Fruit fly (Drosophila melanogaster) whole organism, embryonic: ENCODE measurements around the gene CG42671.

ENCODE experiments used
- ATbp ChIP-seq: fragments of 200-800 bp; sonication (Bioruptor generic); optimal IDR thresholded peaks from 2 replicates; lab custom pipeline; 2017; ENCODE audit warnings: missing biosample characterization, mild to moderate bottlenecking, missing genetic modification characterization, missing genetic modification reagents
- Ada2b ChIP-seq: fragments of 200-800 bp; sonication (Bioruptor generic); IDR thresholded peaks from 2 replicates; pipeline ENCODE4 v1.3.6; 2022; ENCODE audit warnings: missing biosample characterization, missing genetic modification characterization
- Aef1 ChIP-seq: fragments of 200-800 bp; sonication (Bioruptor generic); IDR thresholded peaks from 3 replicates; pipeline ENCODE4 v1.3.6; 2022; ENCODE audit warnings: missing biosample characterization, missing genetic modification characterization
- Atf3 ChIP-seq: fragments of 200-800 bp; sonication (Bioruptor generic); optimal IDR thresholded peaks from 3 replicates; lab custom pipeline; 2016; ENCODE audit warnings: missing biosample characterization, missing genetic modification characterization
- B-H1 ChIP-seq: fragments of 200-800 bp; sonication (Bioruptor generic); IDR thresholded peaks from 3 replicates; pipeline ENCODE4 v1.3.6; 2022; ENCODE audit warnings: missing biosample characterization, missing genetic modification characterization
- BtbVII ChIP-seq: fragments of 200-800 bp; sonication (Bioruptor generic); optimal IDR thresholded peaks from 3 replicates; lab custom pipeline; 2017; ENCODE audit warnings: missing biosample characterization, mild to moderate bottlenecking, missing genetic modification characterization
- CG14965 ChIP-seq: fragments of 200-800 bp; sonication (Bioruptor generic); optimal IDR thresholded peaks from 2 replicates; lab custom pipeline; 2016; ENCODE audit warnings: missing biosample characterization, missing genetic modification characterization, borderline replicate concordance
- CG3065 ChIP-seq: fragments of 200-800 bp; sonication (Bioruptor generic); optimal IDR thresholded peaks from 2 replicates; lab custom pipeline; 2016; ENCODE audit warnings: missing biosample characterization, missing genetic modification characterization
- CG4360 ChIP-seq: fragments of 200-800 bp; sonication (Bioruptor generic); IDR thresholded peaks from 2 replicates; pipeline ENCODE4 v1.3.6; 2022; ENCODE audit warnings: missing biosample characterization, missing genetic modification characterization
- CG4854 ChIP-seq: fragments of 200-800 bp; sonication (Bioruptor generic); optimal IDR thresholded peaks from 2 replicates; lab custom pipeline; 2016; ENCODE audit warnings: missing biosample characterization, missing genetic modification characterization, inconsistent platforms
- CG8089 ChIP-seq: fragments of 200-800 bp; sonication (Bioruptor generic); optimal IDR thresholded peaks from 3 replicates; lab custom pipeline; 2016; ENCODE audit warnings: missing biosample characterization, missing genetic modification characterization
- CG8388 ChIP-seq: fragments of 200-800 bp; sonication (Bioruptor generic); optimal IDR thresholded peaks from 2 replicates; lab custom pipeline; 2019; ENCODE audit warnings: missing biosample characterization, mild to moderate bottlenecking, missing genetic modification characterization, moderate library complexity
- CG8478 ChIP-seq: fragments of >200 bp; optimal IDR thresholded peaks from 2 replicates; lab custom pipeline; 2018
- CG9609 ChIP-seq: fragments of 200-800 bp; sonication (Bioruptor generic); optimal IDR thresholded peaks from 3 replicates; lab custom pipeline; 2016; ENCODE audit warnings: missing biosample characterization, missing genetic modification characterization
- CG9876 ChIP-seq: fragments of 200-800 bp; sonication (Bioruptor generic); optimal IDR thresholded peaks from 2 replicates; lab custom pipeline; 2016; ENCODE audit warnings: missing biosample characterization, missing genetic modification characterization
- Dek ChIP-seq: fragments of 200-800 bp; sonication (Bioruptor generic); optimal IDR thresholded peaks from 3 replicates; lab custom pipeline; 2019; ENCODE audit warnings: missing biosample characterization, mild to moderate bottlenecking, missing genetic modification characterization, moderate library complexity
- Ets65A ChIP-seq: fragments of 200-800 bp; sonication (Bioruptor generic); peaks from one replicate; lab custom pipeline; 2016; ENCODE audit warnings: missing biosample characterization, missing genetic modification characterization
- Ets97D ChIP-seq: fragments of 200-800 bp; sonication (Bioruptor generic); optimal IDR thresholded peaks from 3 replicates; lab custom pipeline; 2016; ENCODE audit warnings: missing biosample characterization, missing genetic modification characterization
- Fer2 ChIP-seq: fragments of 200-800 bp; sonication (Bioruptor generic); optimal IDR thresholded peaks from 2 replicates; lab custom pipeline; 2018; ENCODE audit warnings: missing biosample characterization, mild to moderate bottlenecking, missing genetic modification characterization, moderate library complexity
- HHEX ChIP-seq: fragments of 200-800 bp; sonication (Bioruptor generic); optimal IDR thresholded peaks from 3 replicates; lab custom pipeline; 2017; ENCODE audit warnings: missing biosample characterization, mild to moderate bottlenecking, missing genetic modification characterization, missing genetic modification reagents
- HLH3B ChIP-seq: fragments of 200-800 bp; sonication (Bioruptor generic); IDR thresholded peaks from 2 replicates; pipeline ENCODE4 v1.3.6; 2022; ENCODE audit warnings: missing biosample characterization, missing genetic modification characterization
- HLH4C ChIP-seq: fragments of 200-800 bp; sonication (Bioruptor generic); IDR thresholded peaks from 3 replicates; pipeline ENCODE4 v1.3.6; 2022; ENCODE audit warnings: missing biosample characterization, missing genetic modification characterization; ENCODE audit not compliant: partially characterized antibody
- HmgZ ChIP-seq: fragments of 200-800 bp; sonication (Bioruptor generic); optimal IDR thresholded peaks from 2 replicates; lab custom pipeline; 2018; ENCODE audit warnings: missing biosample characterization, mild to moderate bottlenecking, missing genetic modification characterization
- Hmr ChIP-seq: fragments of 200-800 bp; sonication (Bioruptor generic); optimal IDR thresholded peaks from 3 replicates; lab custom pipeline; 2017; ENCODE audit warnings: mild to moderate bottlenecking, missing biosample characterization, missing genetic modification reagents, missing genetic modification characterization
- Hr3 ChIP-seq: fragments of 200-800 bp; sonication (Bioruptor generic); optimal IDR thresholded peaks from 3 replicates; lab custom pipeline; 2016; ENCODE audit warnings: missing biosample characterization, missing genetic modification characterization
- NC2β ChIP-seq: fragments of 200-800 bp; sonication (Bioruptor generic); optimal IDR thresholded peaks from 2 replicates; lab custom pipeline; 2016; ENCODE audit warnings: missing biosample characterization, missing genetic modification characterization
- Tbp ChIP-seq: fragments of >200 bp; optimal IDR thresholded peaks from 2 replicates; lab custom pipeline; 2018; ENCODE audit warnings: missing biosample characterization, missing genetic modification characterization
- ara ChIP-seq: fragments of 200-800 bp; sonication (Bioruptor generic); IDR thresholded peaks from 2 replicates; pipeline ENCODE4 v1.3.6; 2022; ENCODE audit warnings: missing biosample characterization, missing genetic modification characterization
- az2 ChIP-seq: fragments of 200-800 bp; sonication (Bioruptor generic); optimal IDR thresholded peaks from 3 replicates; lab custom pipeline; 2016; ENCODE audit warnings: missing biosample characterization, missing genetic modification characterization
- caup ChIP-seq: fragments of 200-800 bp; sonication (Bioruptor generic); optimal IDR thresholded peaks from 3 replicates; lab custom pipeline; 2017; ENCODE audit warnings: missing biosample characterization, mild to moderate bottlenecking, missing genetic modification characterization, moderate library complexity; ENCODE audit not compliant: severe bottlenecking
- cwo ChIP-seq: fragments of 200-800 bp; sonication (Bioruptor generic); optimal IDR thresholded peaks from 3 replicates; lab custom pipeline; 2017; ENCODE audit warnings: missing biosample characterization, missing genetic modification characterization, mild to moderate bottlenecking, moderate library complexity, missing genetic modification reagents
- fd3F ChIP-seq: fragments of 200-800 bp; sonication (Bioruptor generic); optimal IDR thresholded peaks from 2 replicates; lab custom pipeline; 2018; ENCODE audit warnings: missing biosample characterization, mild to moderate bottlenecking, missing genetic modification characterization, moderate library complexity
- fru ChIP-seq: fragments of >200 bp; optimal IDR thresholded peaks from 2 replicates; lab custom pipeline; 2017
- gt ChIP-seq: fragments of 200-800 bp; sonication (Bioruptor generic); IDR thresholded peaks from 2 replicates; pipeline ENCODE4 v1.3.6; 2022; ENCODE audit warnings: missing biosample characterization, missing genetic modification characterization
- ind ChIP-seq: fragments of 200-800 bp; sonication (Bioruptor generic); optimal IDR thresholded peaks from 3 replicates; lab custom pipeline; 2016; ENCODE audit warnings: missing biosample characterization, missing genetic modification characterization
- insv ChIP-seq, 2 experiments: fragments of 200-800 bp; sonication (Bioruptor generic); optimal IDR thresholded peaks; 3 replicates each; lab custom pipeline; 2016 to 2018; ENCODE audit warnings: missing biosample characterization in 2 of 2, missing genetic modification characterization in 2 of 2
- klu ChIP-seq: fragments of 200-800 bp; sonication (Bioruptor generic); IDR thresholded peaks from 2 replicates; pipeline ENCODE4 v1.3.6; 2022; ENCODE audit warnings: missing biosample characterization, missing genetic modification characterization
- kni ChIP-seq: fragments of 200-800 bp; sonication (Bioruptor generic); optimal IDR thresholded peaks from 3 replicates; lab custom pipeline; 2017; ENCODE audit warnings: mild to moderate bottlenecking, missing biosample characterization, missing genetic modification reagents, missing genetic modification characterization
- lab ChIP-seq: fragments of 200-800 bp; sonication (Bioruptor generic); optimal IDR thresholded peaks from 3 replicates; lab custom pipeline; 2017; ENCODE audit warnings: missing biosample characterization, missing genetic modification characterization, mild to moderate bottlenecking, moderate library complexity, missing genetic modification reagents
- lmd ChIP-seq: fragments of 200-800 bp; sonication (Bioruptor generic); IDR thresholded peaks from 2 replicates; pipeline ENCODE4 v1.3.6; 2022; ENCODE audit warnings: missing biosample characterization, missing genetic modification characterization
- mld ChIP-seq: fragments of 200-800 bp; sonication (Bioruptor generic); IDR thresholded peaks from 3 replicates; pipeline ENCODE4 v1.3.6; 2022; ENCODE audit warnings: missing biosample characterization, missing genetic modification characterization; ENCODE audit not compliant: partially characterized antibody
- pho ChIP-seq: fragments of 200-800 bp; sonication (Bioruptor generic); optimal IDR thresholded peaks from 2 replicates; lab custom pipeline; 2016; ENCODE audit warnings: missing biosample characterization, missing genetic modification characterization
- schlank ChIP-seq: fragments of 200-800 bp; sonication (Bioruptor generic); optimal IDR thresholded peaks from 2 replicates; lab custom pipeline; 2018; ENCODE audit warnings: missing biosample characterization, mild to moderate bottlenecking, missing genetic modification characterization
- sisA ChIP-seq: fragments of 200-800 bp; sonication (Bioruptor generic); IDR thresholded peaks from 2 replicates; pipeline ENCODE4 v1.3.6; 2022; ENCODE audit warnings: missing biosample characterization, missing genetic modification characterization
- slou ChIP-seq: fragments of 200-800 bp; sonication (Bioruptor generic); optimal IDR thresholded peaks from 3 replicates; lab custom pipeline; 2016; ENCODE audit warnings: missing biosample characterization, missing genetic modification characterization
- sqz ChIP-seq: fragments of 200-800 bp; sonication (Bioruptor generic); optimal IDR thresholded peaks from 3 replicates; lab custom pipeline; 2018; ENCODE audit warnings: missing biosample characterization, mild to moderate bottlenecking, missing genetic modification characterization
- tgo ChIP-seq: fragments of 200-800 bp; sonication (Bioruptor generic); IDR thresholded peaks from 3 replicates; pipeline ENCODE4 v1.3.6; 2022; ENCODE audit warnings: missing biosample characterization, missing genetic modification characterization
- tio ChIP-seq: fragments of 200-800 bp; sonication (Bioruptor generic); optimal IDR thresholded peaks from 2 replicates; lab custom pipeline; 2017; ENCODE audit warnings: missing biosample characterization, missing genetic modification characterization, inconsistent platforms
- vnd ChIP-seq: fragments of 200-800 bp; sonication (Bioruptor generic); IDR thresholded peaks from 3 replicates; pipeline ENCODE4 v1.3.6; 2022; ENCODE audit warnings: missing biosample characterization, missing genetic modification characterization; ENCODE audit not compliant: partially characterized antibody
- z ChIP-seq: fragments of 200-800 bp; sonication (Bioruptor generic); IDR thresholded peaks from 3 replicates; pipeline ENCODE4 v1.3.6; 2022; ENCODE audit warnings: missing biosample characterization, missing genetic modification characterization
- zen2 ChIP-seq: fragments of 200-800 bp; sonication (Bioruptor generic); IDR thresholded peaks from 3 replicates; pipeline ENCODE4 v1.3.6; 2022; ENCODE audit warnings: missing biosample characterization, missing genetic modification characterization; ENCODE audit not compliant: partially characterized antibody
- zfh2 ChIP-seq: fragments of 200-800 bp; sonication (Bioruptor generic); optimal IDR thresholded peaks from 2 replicates; lab custom pipeline; 2016; ENCODE audit warnings: missing biosample characterization, missing genetic modification characterization

The CG42671 gene

DNA sequence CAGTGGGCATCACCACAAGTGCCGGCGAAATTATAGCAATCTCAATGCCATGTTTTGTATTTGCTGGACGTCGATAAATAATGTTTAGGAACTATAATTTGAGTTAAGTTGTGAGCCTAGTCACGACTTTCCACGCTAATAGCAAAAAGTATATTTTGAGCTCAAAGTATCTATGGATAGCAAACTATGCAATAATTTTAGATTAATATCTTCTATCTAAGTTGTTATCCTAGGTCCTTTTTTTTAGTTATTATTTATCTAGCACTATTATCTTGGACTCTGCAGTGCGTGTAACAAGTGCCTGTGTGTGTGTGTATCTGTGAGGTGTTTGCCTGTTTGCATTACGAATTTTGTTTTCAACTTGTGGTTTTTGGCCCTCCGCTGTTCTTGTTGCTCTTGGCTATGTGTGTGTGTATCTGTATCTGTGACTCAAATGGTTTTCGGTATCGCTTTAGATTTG, 46.0 kb downstream of the CG42671 start (continued):
- no peak for TF ChIP-seq zen2
- TF ChIP-seq CG8478: no peak
- TF ChIP-seq Ets65A (GFP tag; lab: Kevin White, UChicago): peak; percentile 96
- peak; percentile 40 for TF ChIP-seq CG14965 (GFP tag; lab: Kevin White, UChicago)
- TF ChIP-seq Fer2 (tag; lab: Kevin White, UChicago): peak; percentile 21
- TF ChIP-seq ind: peak; percentile 27
- TF ChIP-seq HLH3B (GFP tag; lab: Robert Waterston, UW): peak; percentile 79
- TF ChIP-seq lab: peak; percentile 75
- TF ChIP-seq Ada2b (GFP tag; lab: Robert Waterston, UW): peak; percentile 52; the same call in 1 of the 2 replicates
- 0 out of 2 replicates have a peak, but pooled peaks have one; percentile 11 for TF ChIP-seq CG4360 (GFP tag; lab: Robert Waterston, UW)
- peak; percentile 76 for TF ChIP-seq cwo (GFP tag; lab: Kevin White, UChicago)
- TF ChIP-seq Hr3: peak; percentile 73
- no peak for TF ChIP-seq fru (lab: Kevin White, UChicago)
- TF ChIP-seq ara (GFP tag; lab: Robert Waterston, UW): peak; percentile 81
- TF ChIP-seq CG4854 (GFP tag; lab: Kevin White, UChicago): peak; percentile 59
- peak; percentile 65 for TF ChIP-seq ATbp (GFP tag; lab: Kevin White, UChicago)
- no peak for TF ChIP-seq HLH4C
- TF ChIP-seq mld (GFP tag; lab: Robert Waterston, UW): no peak
- peak; percentile 81 for TF ChIP-seq lmd
- TF ChIP-seq schlank (tag; lab: Kevin White, UChicago): peak; percentile 51
- peak; percentile 88 for TF ChIP-seq tio
- TF ChIP-seq B-H1 (GFP tag; lab: Robert Waterston, UW): peak; percentile 66
- peak; percentile 23 for TF ChIP-seq CG3065 (GFP tag; lab: Kevin White, UChicago)
- peak; percentile 78 for TF ChIP-seq tgo (GFP tag; lab: Robert Waterston, UW)
- no peak for TF ChIP-seq Tbp (GFP tag; lab: Kevin White, UChicago)
- TF ChIP-seq BtbVII (GFP tag; lab: Kevin White, UChicago): peak; percentile 59
- TF ChIP-seq zfh2 (GFP tag; lab: Kevin White, UChicago): peak; percentile 66
- no peak for TF ChIP-seq vnd (GFP tag; lab: Robert Waterston, UW)
- TF ChIP-seq Aef1 (GFP tag; lab: Robert Waterston, UW): peak; percentile 67
- TF ChIP-seq Atf3 (GFP tag; lab: Kevin White, UChicago): peak; percentile 73
- peak; percentile 78 for TF ChIP-seq CG9609 (GFP tag; lab: Kevin White, UChicago)
- TF ChIP-seq insv (GFP tag; optimal IDR thresholded peaks at IDR 0.05; lab: Kevin White, UChicago): no peak
- no peak for TF ChIP-seq sqz
- peak; percentile 84 for TF ChIP-seq Hmr
- peak; percentile 83 for TF ChIP-seq pho (GFP tag; lab: Kevin White, UChicago)
- peak; percentile 29 for TF ChIP-seq slou (GFP tag; lab: Kevin White, UChicago)
- TF ChIP-seq kni: no peak
- TF ChIP-seq z: no peak
- peak; percentile 71 for TF ChIP-seq HHEX (GFP tag; lab: Kevin White, UChicago)
- peak; percentile 3 for TF ChIP-seq CG9876 (GFP tag; lab: Kevin White, UChicago)
- TF ChIP-seq az2 (GFP tag; lab: Kevin White, UChicago): peak; percentile 73
- TF ChIP-seq klu (GFP tag; lab: Robert Waterston, UW): peak; percentile 67
- TF ChIP-seq caup (GFP tag; lab: Kevin White, UChicago): peak; percentile 56
- TF ChIP-seq HmgZ (tag; lab: Kevin White, UChicago): peak; percentile 69
- TF ChIP-seq gt (GFP tag; lab: Robert Waterston, UW): no peak
- TF ChIP-seq NC2β (GFP tag; lab: Kevin White, UChicago): peak; percentile 73
- TF ChIP-seq CG8388 (GFP tag; lab: Kevin White, UChicago): peak; percentile 44
- TF ChIP-seq Dek: peak; percentile 78
- TF ChIP-seq CG8089: peak; percentile 73
- TF ChIP-seq Ets97D: peak; percentile 46
- peak; percentile 70 for TF ChIP-seq fd3F (GFP tag; lab: Kevin White, UChicago)
- peak; percentile 58 for TF ChIP-seq sisA (GFP tag; lab: Robert Waterston, UW)
